Worm (Caenorhabditis elegans) whole organism, L1 larva: Measurements from ENCODE around the gene ugt-48.

Experiments
- Y116A8C.19 ChIP-seq: sonication (generic microtip); optimal IDR thresholded peaks from 2 replicates; lab custom pipeline; 2016; ENCODE audit warnings: missing compliant biosample characterization, missing genetic modification characterization, borderline replicate concordance
- aha-1 ChIP-seq: fragments of 150-350 bp; optimal IDR thresholded peaks from 2 replicates; lab custom pipeline; 2014; ENCODE audit warnings: missing biosample characterization, missing genetic modification characterization
- alr-1 ChIP-seq: fragments of 200-800 bp; sonication (Bioruptor generic); optimal IDR thresholded peaks from 2 replicates; lab custom pipeline; 2018; ENCODE audit warnings: borderline replicate concordance, mild to moderate bottlenecking, missing genetic modification characterization, missing compliant biosample characterization
- ceh-8 ChIP-seq: fragments of 200-800 bp; sonication (Bioruptor generic); optimal IDR thresholded peaks from 2 replicates; lab custom pipeline; 2018; ENCODE audit warnings: mild to moderate bottlenecking, missing genetic modification characterization, moderate library complexity, missing compliant biosample characterization
- dsc-1 ChIP-seq: sonication (generic microtip); optimal IDR thresholded peaks from 2 replicates; lab custom pipeline; 2016; ENCODE audit warnings: mild to moderate bottlenecking, missing genetic modification characterization, missing compliant biosample characterization
- efl-1 ChIP-seq, 4 experiments: fragments of 150-350 bp; optimal IDR thresholded peaks in 3 of 4; peaks in 1 of 4; 1 replicate in 1 of 4; 2 replicates in 3 of 4; lab custom pipeline; 2014; ENCODE audit warnings: missing biosample characterization in 2 of 4, missing genetic modification characterization in 2 of 4, missing genetic modification reagents in 2 of 4
- egl-13 ChIP-seq: sonication (generic microtip); optimal IDR thresholded peaks from 2 replicates; lab custom pipeline; 2016; ENCODE audit warnings: missing genotype, missing genetic modification reagents, missing genetic modification characterization, missing compliant biosample characterization
- egl-27 ChIP-seq, 2 experiments: fragments of 150-350 bp in 1 of 2; sonication (generic microtip); optimal IDR thresholded peaks; 3 replicates each; lab custom pipeline; 2017 to 2018; ENCODE audit warnings: missing biosample characterization in 2 of 2, missing genetic modification characterization in 2 of 2, missing genetic modification reagents in 2 of 2
- elt-3 ChIP-seq, 6 experiments: fragments of 150-350 bp in 1 of 6; sonication (generic microtip); optimal IDR thresholded peaks; 2 replicates each; lab custom pipeline; 2017 to 2018; ENCODE audit warnings: missing biosample characterization in 6 of 6, missing genetic modification characterization in 6 of 6, inconsistent platforms in 1 of 6
- ets-5 ChIP-seq: fragments of 200-800 bp; sonication (Bioruptor generic); IDR thresholded peaks from 2 replicates; pipeline ENCODE4 v1.3.6; 2022; ENCODE audit warnings: missing genetic modification characterization, missing compliant biosample characterization
- fkh-10 ChIP-seq: sonication (generic microtip); optimal IDR thresholded peaks from 2 replicates; lab custom pipeline; 2017; ENCODE audit warnings: missing biosample characterization, missing genetic modification reagents, missing genetic modification characterization
- fos-1 ChIP-seq: fragments of 150-350 bp; optimal IDR thresholded peaks from 2 replicates; lab custom pipeline; 2014; ENCODE audit warnings: missing biosample characterization, missing genetic modification characterization
- hpl-2 ChIP-seq: fragments of 150-350 bp; optimal IDR thresholded peaks from 2 replicates; lab custom pipeline; 2014; ENCODE audit warnings: missing biosample characterization, missing genetic modification reagents, missing genetic modification characterization
- irx-1 ChIP-seq: sonication (generic microtip); optimal IDR thresholded peaks from 2 replicates; lab custom pipeline; 2016; ENCODE audit warnings: missing genetic modification characterization, missing compliant biosample characterization
- lin-13 ChIP-seq: fragments of 150-350 bp; optimal IDR thresholded peaks from 2 replicates; lab custom pipeline; 2014; ENCODE audit warnings: missing biosample characterization, missing genetic modification reagents, missing genetic modification characterization
- lin-14 ChIP-seq: fragments of 200-800 bp; sonication (Bioruptor generic); optimal IDR thresholded peaks from 2 replicates; lab custom pipeline; 2018; ENCODE audit warnings: mild to moderate bottlenecking, missing genetic modification characterization, moderate library complexity, missing compliant biosample characterization
- lin-35 ChIP-seq, 2 experiments: fragments of 150-350 bp; optimal IDR thresholded peaks; 2 replicates each; lab custom pipeline; 2014; ENCODE audit warnings: missing biosample characterization in 2 of 2, missing genetic modification characterization in 2 of 2, missing genetic modification reagents in 2 of 2
- lir-3 ChIP-seq: sonication (generic microtip); optimal IDR thresholded peaks from 2 replicates; lab custom pipeline; 2016; ENCODE audit warnings: mild to moderate bottlenecking, missing genetic modification characterization, moderate library complexity, missing compliant biosample characterization; ENCODE audit not compliant: poor library complexity
- lsy-2 ChIP-seq, 2 experiments: fragments of 150-350 bp; optimal IDR thresholded peaks; 2 replicates each; lab custom pipeline; 2014; ENCODE audit warnings: missing biosample characterization in 2 of 2, missing genetic modification characterization in 2 of 2
- mef-2 ChIP-seq: fragments of 150-350 bp; optimal IDR thresholded peaks from 2 replicates; lab custom pipeline; 2014; ENCODE audit warnings: missing biosample characterization, missing genetic modification characterization
- nhr-11 ChIP-seq: fragments of 150-350 bp; optimal IDR thresholded peaks from 2 replicates; lab custom pipeline; 2014; ENCODE audit warnings: missing biosample characterization, missing genetic modification characterization
- nhr-19 ChIP-seq: fragments of 200-800 bp; sonication (Bioruptor generic); conservative IDR thresholded peaks from 2 replicates; pipeline ENCODE4 v1.3.6; 2022; ENCODE audit warnings: missing genetic modification characterization, missing compliant biosample characterization
- nhr-20 ChIP-seq: sonication (generic microtip); optimal IDR thresholded peaks from 2 replicates; lab custom pipeline; 2016; ENCODE audit warnings: mild to moderate bottlenecking, missing genetic modification characterization, missing compliant biosample characterization
- nhr-237 ChIP-seq: fragments of 150-350 bp; optimal IDR thresholded peaks from 2 replicates; lab custom pipeline; 2014; ENCODE audit warnings: missing biosample characterization, missing genetic modification characterization
- nhr-28 ChIP-seq: fragments of 150-350 bp; optimal IDR thresholded peaks from 2 replicates; lab custom pipeline; 2014; ENCODE audit warnings: missing biosample characterization, missing genetic modification characterization
- nhr-47 ChIP-seq: sonication (generic microtip); optimal IDR thresholded peaks from 2 replicates; lab custom pipeline; 2016; ENCODE audit warnings: mild to moderate bottlenecking, missing genetic modification characterization, moderate library complexity, missing compliant biosample characterization
- nhr-71 ChIP-seq: sonication (generic microtip); optimal IDR thresholded peaks from 2 replicates; lab custom pipeline; 2016; ENCODE audit warnings: mild to moderate bottlenecking, missing genetic modification characterization, moderate library complexity, missing compliant biosample characterization
- nhr-76 ChIP-seq: sonication (generic microtip); optimal IDR thresholded peaks from 2 replicates; lab custom pipeline; 2017; ENCODE audit warnings: missing biosample characterization, missing genetic modification characterization
- nhr-84 ChIP-seq: sonication (generic microtip); optimal IDR thresholded peaks from 2 replicates; lab custom pipeline; 2017; ENCODE audit warnings: missing biosample characterization, missing genetic modification characterization
- nhr-90 ChIP-seq: sonication (generic microtip); optimal IDR thresholded peaks from 2 replicates; lab custom pipeline; 2016; ENCODE audit warnings: mild to moderate bottlenecking, missing genetic modification characterization, missing compliant biosample characterization; ENCODE audit not compliant: poor library complexity
- pag-3 ChIP-seq: sonication (generic microtip); optimal IDR thresholded peaks from 2 replicates; lab custom pipeline; 2017; ENCODE audit warnings: missing genetic modification characterization, mild to moderate bottlenecking, missing compliant biosample characterization, antibody characterized with exemption, borderline replicate concordance; ENCODE audit not compliant: insufficient read depth
- pax-3 ChIP-seq: fragments of 200-800 bp; sonication (Bioruptor generic); optimal IDR thresholded peaks from 2 replicates; lab custom pipeline; 2018; ENCODE audit warnings: mild to moderate bottlenecking, missing genetic modification characterization, moderate library complexity, missing compliant biosample characterization
- rnt-1 ChIP-seq: sonication (generic microtip); optimal IDR thresholded peaks from 2 replicates; lab custom pipeline; 2016; ENCODE audit warnings: mild to moderate bottlenecking, missing genetic modification characterization, moderate library complexity, missing compliant biosample characterization
- skn-1 ChIP-seq: fragments of 150-350 bp; optimal IDR thresholded peaks from 2 replicates; lab custom pipeline; 2014; ENCODE audit warnings: missing biosample characterization, missing genetic modification characterization
- snpc-4 ChIP-seq: fragments of 150-350 bp; optimal IDR thresholded peaks from 2 replicates; lab custom pipeline; 2014; ENCODE audit warnings: missing biosample characterization, missing genetic modification characterization
- snu-23 ChIP-seq: sonication (generic microtip); optimal IDR thresholded peaks from 2 replicates; lab custom pipeline; 2016; ENCODE audit warnings: missing genetic modification characterization, missing compliant biosample characterization
- sptf-1 ChIP-seq: fragments of 150-350 bp; optimal IDR thresholded peaks from 2 replicates; lab custom pipeline; 2014; ENCODE audit warnings: missing biosample characterization, missing genetic modification characterization
- sup-37 ChIP-seq: fragments of 200-800 bp; sonication (Bioruptor generic); optimal IDR thresholded peaks from 2 replicates; lab custom pipeline; 2018; ENCODE audit warnings: mild to moderate bottlenecking, missing genetic modification characterization, missing compliant biosample characterization
- swsn-7 ChIP-seq: sonication (generic microtip); optimal IDR thresholded peaks from 2 replicates; lab custom pipeline; 2016; ENCODE audit warnings: missing genetic modification characterization, missing compliant biosample characterization
- tbx-2 ChIP-seq: sonication (generic microtip); optimal IDR thresholded peaks from 2 replicates; lab custom pipeline; 2016; ENCODE audit warnings: missing genetic modification characterization, missing compliant biosample characterization
- tlp-1 ChIP-seq: fragments of 150-350 bp; optimal IDR thresholded peaks from 2 replicates; lab custom pipeline; 2014; ENCODE audit warnings: missing biosample characterization, missing genetic modification characterization
- unc-130 ChIP-seq: fragments of 150-350 bp; optimal IDR thresholded peaks from 2 replicates; lab custom pipeline; 2017; ENCODE audit warnings: missing biosample characterization, missing genetic modification characterization, inconsistent platforms
- unc-86 ChIP-seq: sonication (generic microtip); optimal IDR thresholded peaks from 2 replicates; lab custom pipeline; 2016; ENCODE audit warnings: missing genetic modification characterization, missing compliant biosample characterization
- unc-98 ChIP-seq: fragments of 200-800 bp; sonication (Bioruptor generic); IDR thresholded peaks from 2 replicates; pipeline ENCODE4 v1.3.6; 2022; ENCODE audit warnings: missing genetic modification characterization, missing compliant biosample characterization
- vab-15 ChIP-seq: sonication (generic microtip); optimal IDR thresholded peaks from 2 replicates; lab custom pipeline; 2017; ENCODE audit warnings: missing genotype, mild to moderate bottlenecking, missing genetic modification characterization, missing compliant biosample characterization
- xbp-1 ChIP-seq: sonication (generic microtip); optimal IDR thresholded peaks from 2 replicates; lab custom pipeline; 2016; ENCODE audit warnings: missing genetic modification characterization, missing compliant biosample characterization
- zag-1 ChIP-seq: fragments of 150-350 bp; optimal IDR thresholded peaks from 2 replicates; lab custom pipeline; 2014; ENCODE audit warnings: missing biosample characterization, missing genetic modification characterization
- ztf-11 ChIP-seq, 2 experiments: sonication (generic microtip); optimal IDR thresholded peaks; 2 replicates each; lab custom pipeline; 2016 to 2017; ENCODE audit warnings: missing genetic modification characterization in 2 of 2, missing biosample characterization in 1 of 2, missing compliant biosample characterization in 1 of 2

The ugt-48 gene

DNA sequence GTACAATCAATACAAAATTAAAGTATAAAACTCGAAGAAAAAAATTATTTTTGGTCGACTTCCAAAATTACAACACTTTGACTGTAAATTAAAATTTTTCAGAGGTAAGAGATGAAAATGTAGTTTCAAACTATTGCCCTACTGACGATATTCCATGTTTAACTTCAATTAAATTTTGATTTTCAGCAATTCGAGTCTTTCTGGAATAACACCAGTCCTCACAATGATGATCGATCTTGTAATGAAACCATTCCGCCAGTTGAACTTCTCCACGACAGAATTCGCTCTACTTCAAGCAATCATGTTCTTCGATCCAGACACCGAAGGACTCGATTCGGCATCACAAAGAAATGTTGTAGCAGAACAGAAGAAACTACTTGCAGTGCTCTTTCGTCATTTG lies 38.7 kb downstream of the ugt-48 start:
- TF ChIP-seq ceh-8 (GFP tag; lab: Kevin White, UChicago), result no peak
- no peak for TF ChIP-seq nhr-19 (GFP tag; lab: Robert Waterston, UW)
- TF ChIP-seq nhr-76 (tag; lab: Kevin White, UChicago), result no peak
- TF ChIP-seq fkh-10 (GFP tag; lab: Kevin White, UChicago), result no peak
- no peak for TF ChIP-seq mef-2 (tag; lab: Kevin White, UChicago)
- no peak for TF ChIP-seq lsy-2 (tag; optimal IDR thresholded peaks at IDR 0.05; lab: Kevin White, UChicago)
- TF ChIP-seq egl-13 (tag; lab: Kevin White, UChicago), result no peak
- TF ChIP-seq, all 84 proteins: peak for 0

DNA sequence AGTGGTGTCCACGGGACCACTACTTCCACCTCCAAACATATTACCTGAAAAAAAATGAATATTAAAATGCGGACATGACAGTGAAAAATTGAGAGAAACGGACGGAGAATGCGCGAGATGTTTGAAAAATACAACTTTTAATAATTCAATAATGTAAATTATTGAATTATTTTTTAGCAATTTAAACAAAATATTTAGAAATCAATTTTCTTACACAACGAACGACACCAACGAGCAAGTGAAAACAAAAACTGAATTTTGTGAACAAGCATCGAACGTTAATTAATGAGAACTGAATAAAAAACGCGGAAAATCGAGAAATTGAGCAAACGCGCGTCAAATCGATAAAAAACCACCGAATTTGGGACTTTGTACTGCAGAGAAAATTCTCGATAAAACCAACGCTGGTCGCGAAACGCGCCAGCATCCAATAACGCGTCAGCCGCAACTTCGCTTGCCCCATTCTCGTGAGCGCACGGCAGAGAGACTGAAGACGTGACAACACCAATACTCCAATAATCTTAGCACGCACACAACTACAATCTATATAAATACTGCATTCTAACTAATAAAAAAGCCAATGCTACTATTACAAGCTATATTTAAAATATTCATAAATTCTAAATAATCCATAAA lies 42.9 kb downstream of the ugt-48 start, which contains the start of the genes dnj-19 and nhr-47:
TSS of gene dnj-19 (minus strand) at position 51 of the 636 bp plus-strand sequence.
TSS of gene nhr-47 (plus strand) at position 447 of the 636 bp plus-strand sequence.
- TF ChIP-seq lsy-2 (tag; optimal IDR thresholded peaks at IDR 0.05; lab: Kevin White, UChicago) (peak; percentile 90 to 92), nhr-11 (tag; lab: Kevin White, UChicago) (peak; percentile 82), alr-1 (no peak), efl-1 (optimal IDR thresholded peaks at IDR 0.05; lab: Kevin White, UChicago) (peak; percentile 88), efl-1 (GFP tag; optimal IDR thresholded peaks at IDR 0.05 in 1 of 2; lab: Kevin White, UChicago) (peak; percentile 81 to 98), lir-3 (tag; lab: Kevin White, UChicago) (peak; percentile 79), nhr-71 (tag; lab: Kevin White, UChicago) (peak; percentile 96), dsc-1 (tag; lab: Kevin White, UChicago) (peak; percentile 96), fkh-10 (GFP tag; lab: Kevin White, UChicago) (peak; percentile 62), ets-5 (no peak), pag-3 (tag; lab: Kevin White, UChicago) (peak; percentile 22), nhr-90 (tag; lab: Kevin White, UChicago) (peak; percentile 94), fos-1 (tag; lab: Kevin White, UChicago) (peak; percentile 72), pax-3 (tag; lab: Kevin White, UChicago) (peak; percentile 88), unc-130 (tag; lab: Kevin White, UChicago) (peak; percentile 73), tlp-1 (tag; lab: Kevin White, UChicago) (no peak), rnt-1 (tag; lab: Kevin White, UChicago) (peak; percentile 94), hpl-2 (peak; percentile 59), lin-14 (GFP tag; lab: Kevin White, UChicago) (peak; percentile 93), sptf-1 (no peak), unc-98 (GFP tag; lab: Robert Waterston, UW) (peak; percentile 17; the same call in 1 of the 2 replicates), zag-1 (no peak), tbx-2 (tag; lab: Kevin White, UChicago) (peak; percentile 95), unc-86 (tag; lab: Kevin White, UChicago) (peak; percentile 94), snpc-4 (tag; lab: Kevin White, UChicago) (peak; percentile 79), nhr-76 (tag; lab: Kevin White, UChicago) (no peak), elt-3 (tag; optimal IDR thresholded peaks at IDR 0.05; lab: Kevin White, UChicago) (peak in 2 of 6 experiments; percentile 71 to 84), nhr-47 (no peak), lin-35 (GFP tag; optimal IDR thresholded peaks at IDR 0.05; lab: Kevin White, UChicago) (peak; percentile 87 to 90), aha-1 (tag; lab: Kevin White, UChicago) (peak; percentile 51), xbp-1 (tag; lab: Kevin White, UChicago) (peak; percentile 95), snu-23 (GFP tag; lab: Kevin White, UChicago) (peak; percentile 95), Y116A8C.19 (tag; lab: Kevin White, UChicago) (no peak), nhr-84 (tag; lab: Kevin White, UChicago) (no peak), sup-37 (GFP tag; lab: Kevin White, UChicago) (peak; percentile 90), mef-2 (tag; lab: Kevin White, UChicago) (no peak), swsn-7 (tag; lab: Kevin White, UChicago) (peak; percentile 96), nhr-20 (tag; lab: Kevin White, UChicago) (peak; percentile 96), nhr-28 (tag; lab: Kevin White, UChicago) (no peak), lin-13 (GFP tag; lab: Kevin White, UChicago) (peak; percentile 87), skn-1 (tag; lab: Kevin White, UChicago) (peak; percentile 68), vab-15 (tag; lab: Kevin White, UChicago) (no peak), nhr-237 (tag; lab: Kevin White, UChicago) (peak; percentile 29), egl-27 (tag; optimal IDR thresholded peaks at IDR 0.05; lab: Kevin White, UChicago) (peak in 1 of 2 experiments; percentile 40), ztf-11 (tag; optimal IDR thresholded peaks at IDR 0.05; lab: Kevin White, UChicago) (peak in 1 of 2 experiments; percentile 72), irx-1 (tag; lab: Kevin White, UChicago) (peak; percentile 88)
